Worm (Caenorhabditis elegans) whole organism, young adult: ENCODE measurements around the gene Y75B8A.7.

ENCODE experiments used
- B0019.2 ChIP-seq: fragments of 200-800 bp; sonication (Bioruptor generic); conservative IDR thresholded peaks from 2 replicates; pipeline ENCODE4 v1.3.6; 2022; ENCODE audit warnings: missing genetic modification reagents, missing genetic modification characterization, missing compliant biosample characterization
- B0261.1 ChIP-seq: sonication (generic microtip); optimal IDR thresholded peaks from 2 replicates; lab custom pipeline; 2016; ENCODE audit warnings: mild to moderate bottlenecking, missing genetic modification characterization, moderate library complexity, missing compliant biosample characterization
- F37B4.10 ChIP-seq: fragments of 200-800 bp; sonication (Bioruptor generic); IDR thresholded peaks from 2 replicates; pipeline ENCODE4 v1.3.6; 2022; ENCODE audit warnings: missing genetic modification characterization, missing compliant biosample characterization
- F52B5.7 ChIP-seq: sonication (generic microtip); optimal IDR thresholded peaks from 2 replicates; lab custom pipeline; 2016; ENCODE audit warnings: mild to moderate bottlenecking, missing genetic modification characterization, missing compliant biosample characterization
- F57C9.4 ChIP-seq: sonication (generic microtip); optimal IDR thresholded peaks from 2 replicates; lab custom pipeline; 2017; ENCODE audit warnings: mild to moderate bottlenecking, missing genetic modification characterization, missing compliant biosample characterization
- T26A5.8 ChIP-seq: sonication (generic microtip); optimal IDR thresholded peaks from 2 replicates; lab custom pipeline; 2016; ENCODE audit warnings: missing genetic modification characterization, missing compliant biosample characterization
- Y79H2A.3 ChIP-seq: fragments of 200-800 bp; sonication (Bioruptor generic); conservative IDR thresholded peaks from 2 replicates; pipeline ENCODE4 v1.3.6; 2022; ENCODE audit warnings: missing genetic modification reagents, missing genetic modification characterization, missing compliant biosample characterization
- ama-1 ChIP-seq, 3 experiments: fragments of 150-350 bp in 1 of 3; sonication (generic microtip) in 2 of 3; optimal IDR thresholded peaks; 2 replicates each; lab custom pipeline; 2014 to 2018; ENCODE audit warnings: missing biosample characterization in 2 of 3, missing genetic modification characterization in 2 of 3, missing genetic modification reagents in 2 of 3
- athp-1 ChIP-seq: sonication (generic microtip); optimal IDR thresholded peaks from 2 replicates; lab custom pipeline; 2017; ENCODE audit warnings: mild to moderate bottlenecking, missing genetic modification characterization, missing compliant biosample characterization
- bed-2 ChIP-seq: fragments of 200-800 bp; sonication (Bioruptor generic); IDR thresholded peaks from 2 replicates; pipeline ENCODE4 v1.3.6; 2022; ENCODE audit warnings: missing genetic modification reagents, missing genetic modification characterization, missing compliant biosample characterization
- cebp-2 ChIP-seq: fragments of 200-800 bp; sonication (Bioruptor generic); IDR thresholded peaks from 2 replicates; pipeline ENCODE4 v1.3.6; 2022; ENCODE audit warnings: missing genetic modification characterization, missing compliant biosample characterization
- ceh-100 ChIP-seq: fragments of 200-800 bp; sonication (Bioruptor generic); IDR thresholded peaks from 2 replicates; pipeline ENCODE4 v1.3.6; 2022; ENCODE audit warnings: missing genetic modification reagents, missing genetic modification characterization, missing compliant biosample characterization
- ceh-27 ChIP-seq: fragments of 200-800 bp; sonication (Bioruptor generic); optimal IDR thresholded peaks from 2 replicates; lab custom pipeline; 2018; ENCODE audit warnings: mild to moderate bottlenecking, missing genetic modification characterization, moderate library complexity, missing compliant biosample characterization
- ceh-58 ChIP-seq: fragments of 200-800 bp; sonication (Bioruptor generic); IDR thresholded peaks from 2 replicates; pipeline ENCODE4 v1.3.6; 2022; ENCODE audit warnings: missing genetic modification characterization, missing compliant biosample characterization
- dox-1 ChIP-seq: fragments of 200-800 bp; sonication (Bioruptor generic); IDR thresholded peaks from 2 replicates; pipeline ENCODE4 v1.3.6; 2022; ENCODE audit warnings: missing genetic modification reagents, missing genetic modification characterization, missing compliant biosample characterization
- dpl-1 ChIP-seq: fragments of 150-350 bp; optimal IDR thresholded peaks from 2 replicates; lab custom pipeline; 2014; ENCODE audit warnings: missing biosample characterization, missing genetic modification reagents, missing genetic modification characterization
- efl-1 ChIP-seq: fragments of 150-350 bp; optimal IDR thresholded peaks from 2 replicates; lab custom pipeline; 2014; ENCODE audit warnings: missing biosample characterization, missing genetic modification reagents, missing genetic modification characterization
- egl-18 ChIP-seq: fragments of 200-800 bp; sonication (Bioruptor generic); IDR thresholded peaks from 2 replicates; pipeline ENCODE4 v1.3.6; 2022; ENCODE audit warnings: missing genetic modification reagents, missing genetic modification characterization, missing compliant biosample characterization
- egrh-3 ChIP-seq: fragments of 200-800 bp; sonication (Bioruptor generic); IDR thresholded peaks from 2 replicates; pipeline ENCODE4 v1.3.6; 2022; ENCODE audit warnings: missing genetic modification reagents, missing genetic modification characterization, missing compliant biosample characterization
- ekl-4 ChIP-seq: fragments of 200-800 bp; sonication (Bioruptor generic); IDR thresholded peaks from 2 replicates; pipeline ENCODE4 v1.3.6; 2022; ENCODE audit warnings: missing genetic modification reagents, missing genetic modification characterization, missing compliant biosample characterization
- gei-17 ChIP-seq: fragments of 200-800 bp; sonication (Bioruptor generic); optimal IDR thresholded peaks from 2 replicates; lab custom pipeline; 2018; ENCODE audit warnings: mild to moderate bottlenecking, missing genetic modification characterization, missing compliant biosample characterization
- him-1 ChIP-seq: sonication (generic microtip); optimal IDR thresholded peaks from 2 replicates; lab custom pipeline; 2016; ENCODE audit warnings: missing genotype, missing genetic modification reagents, missing genetic modification characterization, missing compliant biosample characterization
- hrde-1 ChIP-seq: sonication (generic microtip); optimal IDR thresholded peaks from 2 replicates; lab custom pipeline; 2016; ENCODE audit warnings: missing genetic modification characterization, mild to moderate bottlenecking, missing compliant biosample characterization, moderate library complexity, missing genotype, missing genetic modification reagents, borderline replicate concordance
- lag-1 ChIP-seq: fragments of 200-800 bp; sonication (Bioruptor generic); IDR thresholded peaks from 2 replicates; pipeline ENCODE4 v1.3.6; 2022; ENCODE audit warnings: missing genetic modification reagents, missing genetic modification characterization, missing compliant biosample characterization
- lin-40 ChIP-seq: sonication (generic microtip); optimal IDR thresholded peaks from 2 replicates; lab custom pipeline; 2016; ENCODE audit warnings: missing genetic modification characterization, mild to moderate bottlenecking, missing compliant biosample characterization, missing genotype, missing genetic modification reagents
- mcd-1 ChIP-seq: fragments of 200-800 bp; sonication (Bioruptor generic); IDR thresholded peaks from 2 replicates; pipeline ENCODE4 v1.3.6; 2022; ENCODE audit warnings: missing genetic modification reagents, missing genetic modification characterization, missing compliant biosample characterization
- mes-4 ChIP-seq: sonication (generic microtip); optimal IDR thresholded peaks from 2 replicates; lab custom pipeline; 2016; ENCODE audit warnings: missing genotype, missing genetic modification characterization, missing compliant biosample characterization
- nfya-1 ChIP-seq: sonication (generic microtip); optimal IDR thresholded peaks from 2 replicates; lab custom pipeline; 2017; ENCODE audit warnings: antibody characterized with exemption, missing compliant biosample characterization, missing genetic modification characterization, borderline replicate concordance; ENCODE audit not compliant: insufficient read depth
- nhr-120 ChIP-seq: fragments of 200-800 bp; sonication (Bioruptor generic); IDR thresholded peaks from 2 replicates; pipeline ENCODE4 v1.3.6; 2022; ENCODE audit warnings: missing genetic modification characterization, missing compliant biosample characterization
- nhr-179 ChIP-seq: sonication (generic microtip); optimal IDR thresholded peaks from 2 replicates; lab custom pipeline; 2016; ENCODE audit warnings: mild to moderate bottlenecking, missing genetic modification characterization, missing compliant biosample characterization
- rec-8 ChIP-seq, 2 experiments: sonication (generic microtip); optimal IDR thresholded peaks; 2 replicates each; lab custom pipeline; 2016; ENCODE audit warnings: mild to moderate bottlenecking in 2 of 2, missing genetic modification characterization in 2 of 2, missing genetic modification reagents in 2 of 2, missing genotype in 2 of 2, missing biosample characterization in 1 of 2, missing compliant biosample characterization in 1 of 2, moderate library complexity in 1 of 2
- sea-2 ChIP-seq: fragments of 200-800 bp; sonication (Bioruptor generic); IDR thresholded peaks from 2 replicates; pipeline ENCODE4 v1.3.6; 2022; ENCODE audit warnings: missing genetic modification characterization, missing compliant biosample characterization
- snpc-1.3 ChIP-seq: sonication (generic microtip); optimal IDR thresholded peaks from 2 replicates; lab custom pipeline; 2017; ENCODE audit warnings: missing genetic modification characterization, mild to moderate bottlenecking, missing compliant biosample characterization, antibody characterized with exemption, moderate library complexity, missing genotype, missing genetic modification reagents; ENCODE audit not compliant: insufficient read depth
- snpc-4 ChIP-seq, 5 experiments: fragments of 150-350 bp in 1 of 5; sonication (generic microtip) in 4 of 5; optimal IDR thresholded peaks; 2 replicates each; lab custom pipeline; 2014 to 2018; ENCODE audit warnings: missing genetic modification characterization in 5 of 5, missing biosample characterization in 3 of 5, antibody characterized with exemption in 2 of 5, mild to moderate bottlenecking in 2 of 5, missing compliant biosample characterization in 2 of 5, missing genotype in 2 of 5, moderate library complexity in 2 of 5, missing genetic modification reagents in 1 of 5
- somi-1 ChIP-seq: fragments of 200-800 bp; sonication (Bioruptor generic); optimal IDR thresholded peaks from 2 replicates; lab custom pipeline; 2018; ENCODE audit warnings: mild to moderate bottlenecking, missing genetic modification characterization, missing compliant biosample characterization
- zfh-2 ChIP-seq: fragments of 200-800 bp; sonication (Bioruptor generic); conservative IDR thresholded peaks from 2 replicates; pipeline ENCODE4 v1.3.6; 2022; ENCODE audit warnings: missing genetic modification reagents, missing genetic modification characterization, missing compliant biosample characterization
- ztf-18 ChIP-seq: sonication (generic microtip); optimal IDR thresholded peaks from 2 replicates; lab custom pipeline; 2016; ENCODE audit warnings: missing genotype, mild to moderate bottlenecking, missing genetic modification characterization, missing compliant biosample characterization
- ztf-28 ChIP-seq: fragments of 200-800 bp; sonication (Bioruptor generic); IDR thresholded peaks from 2 replicates; pipeline ENCODE4 v1.3.6; 2022; ENCODE audit warnings: missing genetic modification reagents, missing genetic modification characterization, missing compliant biosample characterization

The Y75B8A.7 gene

DNA sequence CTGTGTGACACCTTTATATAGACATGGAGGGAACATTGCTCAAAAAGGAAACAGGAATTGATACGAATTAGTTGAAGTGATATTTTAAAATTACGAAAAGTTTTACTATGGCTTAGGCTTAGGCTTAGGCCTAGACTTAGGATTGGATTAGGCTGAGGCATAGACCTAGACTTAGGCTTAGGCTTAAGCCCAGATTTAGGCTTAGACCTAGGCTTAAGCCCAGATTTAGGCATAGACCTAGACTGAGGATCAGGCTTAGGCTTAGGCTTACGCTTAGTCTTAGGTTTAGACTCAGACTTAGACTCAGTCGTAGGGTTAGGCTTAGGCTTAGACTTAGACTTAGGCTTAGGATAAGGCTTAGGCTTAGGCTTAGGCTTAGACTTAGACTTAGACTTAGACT lies 43.3 kb downstream of the Y75B8A.7 start:
- TF ChIP-seq B0019.2 (GFP tag; lab: Robert Waterston, UW) (no peak), efl-1 (GFP tag; lab: Kevin White, UChicago) (no peak), mcd-1 (no peak), F37B4.10 (GFP tag; lab: Robert Waterston, UW) (no peak), lin-40 (no peak), ceh-100 (GFP tag; lab: Robert Waterston, UW) (no peak), athp-1 (tag; lab: Kevin White, UChicago) (no peak), F57C9.4 (tag; lab: Kevin White, UChicago) (no peak), ceh-58 (GFP tag; lab: Robert Waterston, UW) (no peak), ztf-18 (tag; lab: Kevin White, UChicago) (no peak), egrh-3 (no peak), rec-8 (tag; optimal IDR thresholded peaks at IDR 0.05; lab: Kevin White, UChicago) (no peak), dpl-1 (GFP tag; lab: Kevin White, UChicago) (no peak), zfh-2 (GFP tag; lab: Robert Waterston, UW) (no peak), somi-1 (GFP tag; lab: Kevin White, UChicago) (no peak)
- TF ChIP-seq, all 124 proteins: peak for 0

DNA sequence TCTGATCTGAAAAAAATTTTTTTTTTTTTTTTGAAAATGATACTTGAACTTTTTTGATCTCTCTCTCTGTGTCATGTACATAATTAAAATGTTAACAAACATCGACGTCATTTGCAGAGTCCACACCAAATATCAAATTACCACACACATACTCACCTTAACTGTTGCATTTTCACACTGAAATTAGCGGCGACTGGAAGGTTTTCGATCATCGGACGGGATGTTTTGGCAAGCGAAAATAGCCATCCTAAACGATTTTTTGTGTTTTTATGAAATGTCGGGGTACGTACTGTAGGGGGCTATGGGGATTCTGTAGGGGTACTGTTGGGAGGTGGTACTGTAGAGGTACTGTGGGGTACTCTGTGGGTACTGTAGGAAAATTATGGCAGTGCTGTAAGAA lies 45.4 kb downstream of the Y75B8A.7 start:
- no peak for TF ChIP-seq somi-1 (GFP tag; lab: Kevin White, UChicago)
- no peak for TF ChIP-seq dox-1 (GFP tag; lab: Robert Waterston, UW)
- no peak for TF ChIP-seq nfya-1 (tag; lab: Kevin White, UChicago)
- no peak for TF ChIP-seq snpc-1.3 (tag; lab: Kevin White, UChicago)
- no peak for TF ChIP-seq B0261.1 (tag; lab: Kevin White, UChicago)
- no peak for TF ChIP-seq him-1 (tag; lab: Kevin White, UChicago)
- no peak for TF ChIP-seq sea-2 (GFP tag; lab: Robert Waterston, UW)
- no peak for TF ChIP-seq bed-2 (GFP tag; lab: Robert Waterston, UW)
- no peak for TF ChIP-seq ceh-27 (GFP tag; lab: Kevin White, UChicago)
- no peak for TF ChIP-seq nhr-179 (tag; lab: Kevin White, UChicago)
- no peak for TF ChIP-seq mes-4
- no peak for TF ChIP-seq ama-1 (optimal IDR thresholded peaks at IDR 0.05; lab: Kevin White, UChicago)
- no peak for TF ChIP-seq ama-1 (GFP tag; optimal IDR thresholded peaks at IDR 0.05; lab: Kevin White, UChicago)
- TF ChIP-seq ekl-4 = no peak
- no peak for TF ChIP-seq ztf-28 (GFP tag; lab: Robert Waterston, UW)
- TF ChIP-seq Y79H2A.3 (GFP tag; lab: Robert Waterston, UW) = no peak
- TF ChIP-seq F52B5.7 (tag; lab: Kevin White, UChicago) = no peak
- TF ChIP-seq egl-18 (GFP tag; lab: Robert Waterston, UW) = no peak
- TF ChIP-seq cebp-2 (GFP tag; lab: Robert Waterston, UW) = no peak
- no peak for TF ChIP-seq hrde-1 (tag; lab: Kevin White, UChicago)
- no peak for TF ChIP-seq gei-17

DNA sequence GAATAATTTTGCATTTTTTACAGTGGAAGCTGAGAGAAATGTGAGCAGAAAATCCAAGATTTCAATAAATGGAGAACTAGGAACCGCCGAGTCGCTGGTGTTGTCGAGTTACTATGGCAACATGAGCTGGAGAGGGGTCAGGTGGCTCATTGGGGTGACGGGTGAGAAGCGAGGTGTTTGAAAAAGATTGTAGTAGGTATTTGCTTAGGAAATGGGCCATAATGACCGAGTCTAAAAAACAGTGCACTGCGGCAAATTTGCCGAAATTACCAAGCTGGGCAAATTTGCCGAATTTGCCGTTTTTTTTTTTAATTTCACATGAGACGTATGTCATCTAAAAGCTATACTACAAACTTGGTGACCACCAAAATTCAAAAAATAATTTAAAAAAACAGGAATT lies 49.7 kb downstream of the Y75B8A.7 start, which contains the start of gene osm-12:
TSS of gene osm-12 (minus strand) at position 101 of the 400 bp plus-strand sequence.
- TF ChIP-seq T26A5.8 (tag; lab: Kevin White, UChicago) (no peak), B0019.2 (GFP tag; lab: Robert Waterston, UW) (no peak), nhr-179 (tag; lab: Kevin White, UChicago) (no peak), snpc-4 (GFP tag; optimal IDR thresholded peaks at IDR 0.05; lab: Kevin White, UChicago) (no peak), snpc-4 (tag; optimal IDR thresholded peaks at IDR 0.05; lab: Kevin White, UChicago) (no peak), egrh-3 (no peak), sea-2 (GFP tag; lab: Robert Waterston, UW) (no peak), nhr-120 (GFP tag; lab: Robert Waterston, UW) (no peak), snpc-1.3 (tag; lab: Kevin White, UChicago) (no peak), F57C9.4 (tag; lab: Kevin White, UChicago) (no peak), lag-1 (GFP tag; lab: Robert Waterston, UW) (no peak)
